Worm (Caenorhabditis elegans): ENCODE results near the gene srx-92.

Gene srx-92

ce11 chrV:7357132-7357531, 31.9 kb upstream of the srx-92 start, which contains the start of gene C03G6.6:
TSS of gene C03G6.6 (plus strand) at chrV:7357432.
- TF ChIP-seq ztf-11 (tag; optimal IDR thresholded peaks at IDR 0.05) (no peak), lin-13 (GFP tag; optimal IDR thresholded peaks at IDR 0.05) (no peak), nhr-25 (tag; optimal IDR thresholded peaks at IDR 0.05) (no peak), mbf-1 (tag; optimal IDR thresholded peaks at IDR 0.05) (no peak), mab-5 (tag; optimal IDR thresholded peaks at IDR 0.05) (no peak), C34F6.9 (tag; optimal IDR thresholded peaks at IDR 0.05) (no peak), ceh-16 (tag; optimal IDR thresholded peaks at IDR 0.05) (no peak), mdl-1 (tag; optimal IDR thresholded peaks at IDR 0.05) (no peak), unc-39 (tag; optimal IDR thresholded peaks at IDR 0.05) (no peak), gmeb-1 (tag; optimal IDR thresholded peaks at IDR 0.05) (no peak), nhr-21 (tag; optimal IDR thresholded peaks at IDR 0.05) (no peak), nhr-237 (tag; optimal IDR thresholded peaks at IDR 0.05) (no peak), F13H6.1 (tag; optimal IDR thresholded peaks at IDR 0.05) (no peak), crh-2 (tag; optimal IDR thresholded peaks at IDR 0.05) (no peak), fos-1 (tag; optimal IDR thresholded peaks at IDR 0.05) (no peak), zag-1 (tag; optimal IDR thresholded peaks at IDR 0.05) (no peak), nhr-11 (tag; optimal IDR thresholded peaks at IDR 0.05) (no peak), egl-27 (tag; optimal IDR thresholded peaks at IDR 0.05) (no peak), nhr-6 (tag; optimal IDR thresholded peaks at IDR 0.05) (no peak)

ce11 chrV:7356684-7357083, 31.5 kb upstream of the srx-92 start, which contains the start of gene C03G6.21:
TSS of gene C03G6.21 (minus strand) at chrV:7356784.
- TF ChIP-seq nhr-12 (tag; optimal IDR thresholded peaks at IDR 0.05): no peak
- no peak for TF ChIP-seq nhr-6 (tag; optimal IDR thresholded peaks at IDR 0.05)
- no peak for TF ChIP-seq ztf-11 (tag; optimal IDR thresholded peaks at IDR 0.05)
- no peak for TF ChIP-seq unc-55 (GFP tag; optimal IDR thresholded peaks at IDR 0.05)
- no peak for TF ChIP-seq sem-4 (tag; optimal IDR thresholded peaks at IDR 0.05)
- TF ChIP-seq crh-2 (tag; optimal IDR thresholded peaks at IDR 0.05): no peak
- no peak for TF ChIP-seq snpc-4 (tag; optimal IDR thresholded peaks at IDR 0.05)
- no peak for TF ChIP-seq ztf-1 (GFP tag; conservative IDR thresholded peaks at IDR 0.05)
- no peak for TF ChIP-seq peb-1 (tag; optimal IDR thresholded peaks at IDR 0.05)
- TF ChIP-seq fos-1 (tag; optimal IDR thresholded peaks at IDR 0.05): no peak
- TF ChIP-seq mab-5 (tag; optimal IDR thresholded peaks at IDR 0.05): no peak
- no peak for TF ChIP-seq elt-3 (tag; optimal IDR thresholded peaks at IDR 0.05)
- TF ChIP-seq nhr-237 (tag; optimal IDR thresholded peaks at IDR 0.05): no peak
- no peak for TF ChIP-seq ZK546.5 (tag; optimal IDR thresholded peaks at IDR 0.05)
- no peak for TF ChIP-seq nhr-77 (tag; optimal IDR thresholded peaks at IDR 0.05)
- TF ChIP-seq dmd-4 (tag; optimal IDR thresholded peaks at IDR 0.05): no peak
- no peak for TF ChIP-seq R02D3.7 (tag; optimal IDR thresholded peaks at IDR 0.05)
- TF ChIP-seq elt-1 (tag; optimal IDR thresholded peaks at IDR 0.05): no peak
- no peak for TF ChIP-seq unc-62 (GFP tag; optimal IDR thresholded peaks at IDR 0.05)
- TF ChIP-seq skn-1 (tag; optimal IDR thresholded peaks at IDR 0.05): no peak

- TF ChIP-seq ZK546.5 (tag; optimal IDR thresholded peaks at IDR 0.05) (no peak), nhr-129 (tag; optimal IDR thresholded peaks at IDR 0.05) (no peak), sma-3 (GFP tag; optimal IDR thresholded peaks at IDR 0.05) (no peak), blmp-1 (tag; optimal IDR thresholded peaks at IDR 0.05; ENCODE audit: insufficient read depth) (no peak), zag-1 (tag; optimal IDR thresholded peaks at IDR 0.05) (no peak), C34F6.9 (tag; optimal IDR thresholded peaks at IDR 0.05) (no peak), lin-13 (GFP tag; optimal IDR thresholded peaks at IDR 0.05) (no peak), nhr-11 (tag; optimal IDR thresholded peaks at IDR 0.05) (no peak), nhr-237 (tag; optimal IDR thresholded peaks at IDR 0.05) (no peak), nhr-10 (tag; optimal IDR thresholded peaks at IDR 0.05) (no peak), gmeb-1 (tag; optimal IDR thresholded peaks at IDR 0.05) (no peak), nhr-23 (tag; optimal IDR thresholded peaks at IDR 0.05) (no peak), alr-1 (tag; optimal IDR thresholded peaks at IDR 0.05) (no peak), lsy-2 (tag; optimal IDR thresholded peaks at IDR 0.05) (no peak), skn-1 (tag; optimal IDR thresholded peaks at IDR 0.05) (no peak), aly-2 (tag; optimal IDR thresholded peaks at IDR 0.05) (no peak), ztf-1 (GFP tag; conservative IDR thresholded peaks at IDR 0.05) (no peak), R02D3.7 (tag; optimal IDR thresholded peaks at IDR 0.05) (no peak)
Observed at ce11 chrV:7355464-7355863, 30.3 kb upstream of the srx-92 start, which contains the start of gene tag-293. TSS of gene tag-293 (minus strand) at chrV:7355564.

Data from whole organism, L2 larva.